Worm (Caenorhabditis elegans) whole organism, early embryonic: ENCODE results near the gene wdr-48.
A peak's percentile ranks its signal among the peaks of the same experiment; 100 is the strongest.

Source experiments
- B0310.2 ChIP-seq: sonication (generic microtip); optimal IDR thresholded peaks from 2 replicates; lab custom pipeline; 2016; ENCODE audit warnings: mild to moderate bottlenecking, missing genetic modification characterization, missing compliant biosample characterization
- F13C5.2 ChIP-seq: sonication (generic microtip); optimal IDR thresholded peaks from 2 replicates; lab custom pipeline; 2017; ENCODE audit warnings: mild to moderate bottlenecking, missing genetic modification characterization, inconsistent platforms, missing compliant biosample characterization
- aly-1 ChIP-seq: sonication (generic microtip); optimal IDR thresholded peaks from 2 replicates; lab custom pipeline; 2016; ENCODE audit warnings: missing genetic modification characterization, missing compliant biosample characterization
- ama-1 ChIP-seq: fragments of 150-350 bp; optimal IDR thresholded peaks from 2 replicates; lab custom pipeline; 2014
- ceh-13 ChIP-seq: fragments of 200-800 bp; sonication (Bioruptor generic); optimal IDR thresholded peaks from 2 replicates; lab custom pipeline; 2018; ENCODE audit warnings: mild to moderate bottlenecking, missing genetic modification characterization, missing compliant biosample characterization
- ceh-36 ChIP-seq: sonication (generic microtip); optimal IDR thresholded peaks from 2 replicates; lab custom pipeline; 2016; ENCODE audit warnings: missing genetic modification characterization, inconsistent platforms, missing compliant biosample characterization
- ets-7 ChIP-seq: sonication (generic microtip); optimal IDR thresholded peaks from 2 replicates; lab custom pipeline; 2016; ENCODE audit warnings: missing genotype, missing genetic modification characterization, missing compliant biosample characterization
- flt-1 ChIP-seq: fragments of 200-800 bp; sonication (Bioruptor generic); IDR thresholded peaks from 2 replicates; pipeline ENCODE4 v1.3.6; 2022; ENCODE audit warnings: missing genetic modification characterization, missing compliant biosample characterization
- hmbx-1 ChIP-seq: sonication (generic microtip); optimal IDR thresholded peaks from 2 replicates; lab custom pipeline; 2016; ENCODE audit warnings: mild to moderate bottlenecking, missing genetic modification characterization, missing compliant biosample characterization
- hmg-4 ChIP-seq: fragments of 200-800 bp; sonication (Bioruptor generic); optimal IDR thresholded peaks from 2 replicates; lab custom pipeline; 2018; ENCODE audit warnings: mild to moderate bottlenecking, missing genetic modification characterization, missing compliant biosample characterization
- hnd-1 ChIP-seq: sonication (generic microtip); optimal IDR thresholded peaks from 2 replicates; lab custom pipeline; 2016; ENCODE audit warnings: missing genetic modification characterization, missing compliant biosample characterization
- pes-1 ChIP-seq: fragments of 200-800 bp; sonication (Bioruptor generic); IDR thresholded peaks from 2 replicates; pipeline ENCODE4 v1.3.6; 2022; ENCODE audit warnings: missing genetic modification reagents, missing genetic modification characterization, missing compliant biosample characterization
- scrt-1 ChIP-seq: fragments of 200-800 bp; sonication (Bioruptor generic); IDR thresholded peaks from 2 replicates; pipeline ENCODE4 v1.3.6; 2022; ENCODE audit warnings: missing genetic modification characterization, missing compliant biosample characterization
- sea-1 ChIP-seq: fragments of 200-800 bp; sonication (Bioruptor generic); conservative IDR thresholded peaks from 2 replicates; pipeline ENCODE4 v1.3.6; 2022; ENCODE audit warnings: missing genetic modification characterization, missing compliant biosample characterization
- tbx-11 ChIP-seq: fragments of 200-800 bp; sonication (Bioruptor generic); IDR thresholded peaks from 2 replicates; pipeline ENCODE4 v1.3.6; 2022; ENCODE audit warnings: missing genetic modification characterization, missing compliant biosample characterization
- tbx-37 ChIP-seq: fragments of 200-800 bp; sonication (Bioruptor generic); conservative IDR thresholded peaks from 2 replicates; pipeline ENCODE4 v1.3.6; 2022; ENCODE audit warnings: missing genetic modification reagents, missing genetic modification characterization, missing compliant biosample characterization
- tra-4 ChIP-seq: sonication (generic microtip); optimal IDR thresholded peaks from 2 replicates; lab custom pipeline; 2017; ENCODE audit warnings: missing genetic modification characterization, missing compliant biosample characterization

wdr-48 gene

DNA sequence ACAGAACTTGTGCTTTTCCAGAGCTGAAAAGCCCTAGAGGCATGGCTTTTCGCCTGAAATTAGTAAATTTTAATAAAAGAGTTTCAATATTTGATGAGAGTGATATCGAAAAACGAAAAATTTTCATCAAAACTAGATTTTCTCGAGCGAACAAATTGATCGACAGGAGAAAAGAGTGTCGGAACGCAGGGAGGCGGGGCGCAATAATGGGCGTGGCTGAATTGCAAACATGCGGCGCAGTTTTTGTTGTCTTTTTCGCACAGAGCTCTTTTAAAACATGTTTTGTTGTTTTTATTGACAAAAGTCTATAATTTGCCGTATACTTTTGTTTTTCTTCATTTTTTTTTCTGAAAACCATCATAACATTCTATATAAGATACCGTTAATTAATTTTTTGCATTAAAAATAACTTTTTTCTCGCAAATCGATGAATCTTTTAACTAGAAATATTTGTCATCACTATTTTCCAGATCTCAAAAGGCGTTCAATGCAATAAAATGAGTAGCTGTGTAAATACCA is at the start of gene wdr-48, which contains the start of gene sel-5:
TSS of gene wdr-48 (plus strand) at position 469 of the 519 bp plus-strand sequence.
TSS of gene sel-5 (minus strand) at position 53 of the 519 bp plus-strand sequence.
- TF ChIP-seq flt-1 (0 out of 2 replicates have a peak, but pooled peaks have one; percentile 16), ceh-36 (tag; lab: Kevin White, UChicago) (no peak), ama-1 (no peak), B0310.2 (tag; lab: Kevin White, UChicago) (no peak), sea-1 (GFP tag; lab: Robert Waterston, UW) (no peak)

DNA sequence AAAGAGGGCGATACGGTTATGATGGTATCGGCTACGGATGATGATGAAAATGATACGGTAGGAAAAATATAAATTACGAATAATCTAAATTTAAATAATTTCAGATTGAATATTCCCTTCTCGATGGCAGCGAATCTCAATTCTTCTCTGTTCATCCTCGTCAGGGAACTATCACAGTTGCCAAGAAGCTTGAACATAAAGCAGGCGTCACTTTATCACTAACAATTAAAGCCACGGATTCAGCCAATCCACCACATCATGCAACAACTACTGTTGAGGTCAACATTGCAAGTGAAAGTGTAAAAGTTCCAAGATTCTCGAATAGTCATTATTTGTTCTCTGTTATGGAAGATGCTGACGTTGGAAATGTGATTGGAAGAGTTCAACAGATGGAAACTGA is 47.7 kb upstream of the wdr-48 start:
- TF ChIP-seq F13C5.2 (tag; lab: Kevin White, UChicago) (no peak), tra-4 (no peak)

DNA sequence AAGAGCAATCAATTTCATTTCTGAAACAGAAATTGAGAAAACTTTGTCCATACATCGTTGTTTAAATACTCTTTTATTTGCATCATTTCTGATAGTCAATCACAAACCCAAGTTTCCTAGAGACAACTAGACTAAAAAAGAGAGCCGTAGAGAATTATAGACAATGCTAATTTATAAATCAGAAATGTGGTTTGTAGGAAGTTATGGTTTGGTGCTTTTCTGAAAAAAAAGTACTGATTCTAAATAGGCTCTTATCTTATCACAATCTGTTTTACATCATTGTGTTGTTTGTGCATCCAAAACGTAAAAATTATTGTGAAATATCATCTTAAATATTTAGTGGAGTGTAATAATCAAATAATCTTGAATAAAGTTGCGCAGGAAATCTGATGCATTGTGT is 38.0 kb upstream of the wdr-48 start, which contains the start of gene ugt-62:
TSS of gene ugt-62 (minus strand) at position 20 of the 400 bp plus-strand sequence.
- TF ChIP-seq ama-1 (no peak), tbx-37 (GFP tag; lab: Robert Waterston, UW) (no peak), ceh-13 (no peak), hnd-1 (tag; lab: Kevin White, UChicago) (no peak), flt-1 (no peak), tbx-11 (GFP tag; lab: Robert Waterston, UW) (no peak), ets-7 (tag; lab: Kevin White, UChicago) (no peak), aly-1 (tag; lab: Kevin White, UChicago) (no peak), sea-1 (GFP tag; lab: Robert Waterston, UW) (no peak), hmg-4 (GFP tag; lab: Kevin White, UChicago) (no peak), pes-1 (GFP tag; lab: Robert Waterston, UW) (no peak), ceh-36 (tag; lab: Kevin White, UChicago) (no peak), tra-4 (no peak), F13C5.2 (tag; lab: Kevin White, UChicago) (no peak), hmbx-1 (tag; lab: Kevin White, UChicago) (no peak), scrt-1 (GFP tag; lab: Robert Waterston, UW) (no peak)

DNA sequence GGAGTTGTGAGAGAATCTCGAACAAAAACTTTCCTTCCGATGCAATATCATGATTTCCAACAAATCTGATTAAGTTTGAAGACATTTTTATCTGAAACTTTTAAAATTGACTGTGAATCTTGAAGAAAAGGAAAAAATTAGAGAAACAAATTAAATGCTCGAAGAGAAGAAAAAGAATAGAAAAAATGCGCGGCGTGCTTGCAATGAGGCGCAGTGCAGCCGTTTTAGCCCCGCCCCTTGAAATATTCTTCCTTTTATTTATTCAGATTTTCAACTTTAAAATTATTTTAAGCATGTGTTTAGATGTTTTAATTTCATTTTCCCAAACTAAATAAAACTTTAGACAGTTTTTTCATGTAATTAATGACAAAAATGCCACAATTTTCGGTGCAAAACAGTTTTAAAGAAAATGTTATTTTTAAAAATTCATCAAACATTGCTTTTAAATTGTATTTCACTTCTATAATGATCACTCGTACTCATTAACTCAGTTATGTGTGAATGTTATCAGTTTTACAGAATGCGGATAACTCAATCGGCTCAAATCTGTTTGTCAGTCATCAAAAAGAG is 36.2 kb upstream of the wdr-48 start, which contains the start of the genes mrps-34 and cisd-3.1:
TSS of gene mrps-34 (minus strand) at position 91 of the 570 bp plus-strand sequence.
TSS of gene cisd-3.1 (plus strand) at position 520 of the 570 bp plus-strand sequence.
- TF ChIP-seq flt-1 (peak; percentile 30; the same call in 1 of the 2 replicates), F13C5.2 (tag; lab: Kevin White, UChicago) (peak; percentile 38), B0310.2 (tag; lab: Kevin White, UChicago) (no peak), aly-1 (tag; lab: Kevin White, UChicago) (no peak), pes-1 (GFP tag; lab: Robert Waterston, UW) (no peak), sea-1 (GFP tag; lab: Robert Waterston, UW) (no peak), hmbx-1 (tag; lab: Kevin White, UChicago) (no peak), ceh-36 (tag; lab: Kevin White, UChicago) (no peak), scrt-1 (GFP tag; lab: Robert Waterston, UW) (no peak), tbx-37 (GFP tag; lab: Robert Waterston, UW) (no peak), hnd-1 (tag; lab: Kevin White, UChicago) (peak; percentile 18), ets-7 (tag; lab: Kevin White, UChicago) (no peak)

DNA sequence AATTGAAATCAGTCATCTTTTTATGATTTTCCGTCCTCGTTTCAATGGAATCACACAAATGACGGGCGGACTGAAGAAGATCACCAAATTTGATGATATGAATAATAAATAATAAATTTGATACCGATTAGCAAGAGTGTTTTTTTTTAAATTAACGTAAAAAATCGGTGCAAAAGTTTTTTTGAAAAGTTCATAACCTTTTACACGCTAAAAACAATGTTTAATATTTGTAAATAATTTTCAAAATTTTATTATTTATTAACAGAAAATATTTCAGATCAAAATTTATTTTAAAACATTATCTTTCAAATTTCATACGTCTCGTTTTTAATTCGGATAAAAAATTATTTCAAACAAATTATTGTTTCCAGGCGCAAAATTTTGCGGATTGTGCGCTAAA is 33.7 kb upstream of the wdr-48 start, which contains the start of gene M88.3:
TSS of gene M88.3 (minus strand) at position 101 of the 400 bp plus-strand sequence.
- TF ChIP-seq scrt-1 (GFP tag; lab: Robert Waterston, UW) (no peak), ets-7 (tag; lab: Kevin White, UChicago) (no peak)

DNA sequence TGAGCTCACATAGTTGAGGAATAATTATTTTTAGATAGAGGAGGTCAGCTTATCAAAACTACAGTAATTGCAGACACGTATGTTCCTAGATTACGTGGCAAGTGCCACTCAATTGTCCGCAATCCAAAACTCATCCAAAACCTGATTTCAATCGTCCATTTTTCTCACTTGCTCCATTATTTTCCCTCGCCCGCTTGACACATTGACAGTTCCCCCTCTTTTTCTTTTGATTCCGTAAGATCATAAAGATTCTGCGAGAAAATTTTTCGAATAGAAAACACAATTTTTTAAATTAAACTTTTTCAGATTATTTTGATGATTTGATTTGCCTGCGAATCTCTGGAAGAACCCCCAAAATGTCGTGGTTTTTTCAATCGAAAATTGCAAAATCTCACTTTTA is 29.9 kb upstream of the wdr-48 start, which contains the start of gene M88.4:
TSS of gene M88.4 (plus strand) at position 301 of the 400 bp plus-strand sequence.
- TF ChIP-seq ceh-36 (tag; lab: Kevin White, UChicago): no peak
- TF ChIP-seq F13C5.2 (tag; lab: Kevin White, UChicago): no peak
- no peak for TF ChIP-seq tra-4

DNA sequence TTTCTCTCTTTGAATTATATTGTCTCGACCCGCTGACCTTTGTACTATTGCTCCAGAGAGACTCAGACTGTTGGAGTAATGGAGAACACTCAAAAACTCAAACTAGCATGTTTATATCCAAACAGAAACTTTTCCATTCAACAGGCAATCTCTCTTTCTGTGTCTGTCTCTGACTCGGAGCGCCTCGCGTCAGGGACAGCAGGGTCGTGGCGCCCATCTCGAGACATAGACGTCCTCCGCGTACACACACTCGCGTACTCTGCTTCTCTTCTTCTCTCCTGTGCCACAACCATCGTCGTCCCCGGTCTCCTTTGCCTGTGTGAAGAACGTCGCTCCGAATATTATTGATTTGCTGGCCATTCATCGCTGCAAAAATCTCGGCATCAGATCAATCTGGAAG is 26.7 kb upstream of the wdr-48 start:
- no peak for TF ChIP-seq scrt-1 (GFP tag; lab: Robert Waterston, UW)
- no peak for TF ChIP-seq flt-1
- TF ChIP-seq ceh-36 (tag; lab: Kevin White, UChicago): no peak

DNA sequence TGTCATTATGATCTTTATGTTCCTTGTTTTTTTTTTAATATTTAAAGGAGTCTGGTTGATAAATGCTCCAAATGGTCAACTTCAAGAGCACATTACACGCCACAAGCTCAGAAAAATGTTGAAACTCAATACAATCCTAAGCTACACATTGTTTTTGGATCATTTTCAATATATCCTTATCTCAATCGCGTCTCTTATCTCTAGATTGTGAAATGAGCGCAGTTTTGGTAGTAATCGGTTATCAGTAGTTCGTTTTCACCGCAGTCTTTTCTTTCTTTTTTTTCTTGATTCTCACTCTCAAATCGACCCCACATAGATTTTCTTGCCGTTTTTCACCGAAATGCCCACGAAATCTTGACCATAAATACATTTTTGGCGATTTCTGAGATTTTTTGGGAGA is 25.8 kb upstream of the wdr-48 start:
- TF ChIP-seq sea-1 (GFP tag; lab: Robert Waterston, UW) (no peak), scrt-1 (GFP tag; lab: Robert Waterston, UW) (no peak), pes-1 (GFP tag; lab: Robert Waterston, UW) (no peak), tbx-37 (GFP tag; lab: Robert Waterston, UW) (no peak), F13C5.2 (tag; lab: Kevin White, UChicago) (no peak), ama-1 (no peak), hmbx-1 (tag; lab: Kevin White, UChicago) (no peak), tbx-11 (GFP tag; lab: Robert Waterston, UW) (no peak), ceh-13 (no peak), ceh-36 (tag; lab: Kevin White, UChicago) (no peak), flt-1 (no peak), tra-4 (no peak), hnd-1 (tag; lab: Kevin White, UChicago) (no peak), hmg-4 (GFP tag; lab: Kevin White, UChicago) (no peak)
